Fruit fly (Drosophila melanogaster) whole organism, embryonic: ENCODE results near the gene CG33269.

Source experiments
- Bdp1 ChIP-seq: fragments of 200-800 bp; sonication (Bioruptor generic); optimal IDR thresholded peaks from 3 replicates; lab custom pipeline; 2016; ENCODE audit warnings: missing biosample characterization, missing genetic modification characterization
- BtbVII ChIP-seq: fragments of 200-800 bp; sonication (Bioruptor generic); optimal IDR thresholded peaks from 3 replicates; lab custom pipeline; 2017; ENCODE audit warnings: missing biosample characterization, mild to moderate bottlenecking, missing genetic modification characterization
- CG12299 ChIP-seq: fragments of 200-800 bp; sonication (Bioruptor generic); optimal IDR thresholded peaks from 2 replicates; lab custom pipeline; 2018; ENCODE audit warnings: missing biosample characterization, mild to moderate bottlenecking, missing genetic modification characterization
- CG13775 ChIP-seq: fragments of 200-800 bp; sonication (Bioruptor generic); optimal IDR thresholded peaks from 3 replicates; lab custom pipeline; 2017; ENCODE audit warnings: missing biosample characterization, mild to moderate bottlenecking, missing genetic modification characterization
- CG14667 ChIP-seq: fragments of 200-800 bp; sonication (Bioruptor generic); IDR thresholded peaks from 2 replicates; pipeline ENCODE4 v1.3.6; 2022; ENCODE audit warnings: missing biosample characterization, missing genetic modification characterization
- CG14860 ChIP-seq: fragments of 200-800 bp; sonication (Bioruptor generic); IDR thresholded peaks from 3 replicates; pipeline ENCODE4 v1.3.6; 2022; ENCODE audit warnings: missing biosample characterization, missing genetic modification characterization; ENCODE audit not compliant: partially characterized antibody
- CG1529 ChIP-seq: fragments of 200-800 bp; sonication (Bioruptor generic); optimal IDR thresholded peaks from 3 replicates; lab custom pipeline; 2018; ENCODE audit warnings: missing biosample characterization, missing genetic modification characterization
- CG17186 ChIP-seq: fragments of 200-800 bp; sonication (Bioruptor generic); optimal IDR thresholded peaks from 3 replicates; lab custom pipeline; 2017; ENCODE audit warnings: missing biosample characterization, missing genetic modification reagents, missing genetic modification characterization
- CG17568 ChIP-seq: fragments of 200-800 bp; sonication (Bioruptor generic); optimal IDR thresholded peaks from 2 replicates; lab custom pipeline; 2018; ENCODE audit warnings: missing biosample characterization, mild to moderate bottlenecking, missing genetic modification characterization, moderate library complexity
- CG1792 ChIP-seq: fragments of 200-800 bp; sonication (Bioruptor generic); optimal IDR thresholded peaks from 2 replicates; lab custom pipeline; 2016; ENCODE audit warnings: missing biosample characterization, missing genetic modification characterization
- CG4730 ChIP-seq: fragments of 200-800 bp; sonication (Bioruptor generic); IDR thresholded peaks from 2 replicates; pipeline ENCODE4 v1.3.6; 2022; ENCODE audit warnings: missing biosample characterization, missing genetic modification characterization
- CG4820 ChIP-seq: fragments of 200-800 bp; sonication (Bioruptor generic); optimal IDR thresholded peaks from 3 replicates; lab custom pipeline; 2016; ENCODE audit warnings: missing biosample characterization, missing genetic modification characterization
- CG5245 ChIP-seq: fragments of 200-800 bp; sonication (Bioruptor generic); optimal IDR thresholded peaks from 3 replicates; lab custom pipeline; 2016; ENCODE audit warnings: missing biosample characterization, missing genetic modification characterization
- CG5953 ChIP-seq: fragments of 200-800 bp; sonication (Bioruptor generic); IDR thresholded peaks from 2 replicates; pipeline ENCODE4 v1.3.6; 2022; ENCODE audit warnings: missing biosample characterization, missing genetic modification characterization
- CG6254 ChIP-seq: fragments of 200-800 bp; sonication (Bioruptor generic); optimal IDR thresholded peaks from 3 replicates; lab custom pipeline; 2017; ENCODE audit warnings: mild to moderate bottlenecking, missing biosample characterization, missing genetic modification reagents, missing genetic modification characterization
- CG6791 ChIP-seq: fragments of 200-800 bp; sonication (Bioruptor generic); IDR thresholded peaks from 3 replicates; pipeline ENCODE4 v1.3.6; 2022; ENCODE audit warnings: missing biosample characterization, missing genetic modification characterization; ENCODE audit not compliant: partially characterized antibody
- CG9817 ChIP-seq: fragments of 200-800 bp; sonication (Bioruptor generic); optimal IDR thresholded peaks from 2 replicates; lab custom pipeline; 2018; ENCODE audit warnings: missing biosample characterization, mild to moderate bottlenecking, missing genetic modification characterization, moderate library complexity
- Deaf1 ChIP-seq: fragments of 200-800 bp; optimal IDR thresholded peaks from 3 replicates; lab custom pipeline; 2019; ENCODE audit warnings: missing biosample characterization, mild to moderate bottlenecking, missing genetic modification characterization, moderate library complexity
- Dref ChIP-seq: fragments of 200-800 bp; sonication (Bioruptor generic); IDR thresholded peaks from 2 replicates; pipeline ENCODE4 v1.3.6; 2022; ENCODE audit warnings: missing biosample characterization, missing genetic modification characterization
- E2f2 ChIP-seq: fragments of 200-800 bp; sonication (Bioruptor generic); IDR thresholded peaks from 2 replicates; pipeline ENCODE4 v1.3.6; 2022; ENCODE audit warnings: missing biosample characterization, missing genetic modification characterization
- GATAe ChIP-seq: fragments of 200-800 bp; sonication (Bioruptor generic); conservative IDR thresholded peaks from 2 replicates; pipeline ENCODE4 v1.3.6; 2022; ENCODE audit warnings: missing biosample characterization, missing genetic modification characterization
- Gug ChIP-seq: fragments of 200-800 bp; sonication (Bioruptor generic); IDR thresholded peaks from 4 replicates; pipeline ENCODE4 v1.3.6; 2022; ENCODE audit warnings: missing biosample characterization, missing genetic modification characterization
- Jarid2 ChIP-seq: fragments of 200-800 bp; sonication (Bioruptor generic); optimal IDR thresholded peaks from 3 replicates; lab custom pipeline; 2017; ENCODE audit warnings: mild to moderate bottlenecking, missing biosample characterization, missing genetic modification reagents, missing genetic modification characterization
- NC2β ChIP-seq: fragments of 200-800 bp; sonication (Bioruptor generic); optimal IDR thresholded peaks from 2 replicates; lab custom pipeline; 2016; ENCODE audit warnings: missing biosample characterization, missing genetic modification characterization
- Sry-δ ChIP-seq: fragments of 200-800 bp; sonication (Bioruptor generic); optimal IDR thresholded peaks from 2 replicates; lab custom pipeline; 2016; ENCODE audit warnings: missing biosample characterization, missing genetic modification characterization
- Ssrp ChIP-seq: fragments of 200-800 bp; sonication (Bioruptor generic); optimal IDR thresholded peaks from 2 replicates; lab custom pipeline; 2018; ENCODE audit warnings: missing biosample characterization, mild to moderate bottlenecking, missing genetic modification characterization, moderate library complexity
- TFAM ChIP-seq: fragments of 200-800 bp; sonication (Bioruptor generic); optimal IDR thresholded peaks from 2 replicates; lab custom pipeline; 2017; ENCODE audit warnings: missing biosample characterization, missing genetic modification characterization, inconsistent platforms
- cg ChIP-seq: fragments of 200-800 bp; sonication (Bioruptor generic); optimal IDR thresholded peaks from 3 replicates; lab custom pipeline; 2019; ENCODE audit warnings: missing biosample characterization, mild to moderate bottlenecking, missing genetic modification characterization, moderate library complexity
- chinmo ChIP-seq: fragments of 200-800 bp; sonication (Bioruptor generic); IDR thresholded peaks from 4 replicates; pipeline ENCODE4 v1.3.6; 2022; ENCODE audit warnings: missing biosample characterization, missing genetic modification characterization; ENCODE audit not compliant: partially characterized antibody
- crp ChIP-seq, 2 experiments: fragments of 200-800 bp; sonication (Bioruptor generic); optimal IDR thresholded peaks; 2 replicates in 1 of 2; 3 replicates in 1 of 2; lab custom pipeline; 2017; ENCODE audit warnings: missing biosample characterization in 2 of 2, missing genetic modification characterization in 2 of 2, mild to moderate bottlenecking in 1 of 2, moderate library complexity in 1 of 2
- disco-r ChIP-seq: fragments of 200-800 bp; sonication (Bioruptor generic); optimal IDR thresholded peaks from 2 replicates; lab custom pipeline; 2016; ENCODE audit warnings: missing biosample characterization, missing genetic modification characterization
- ewg ChIP-seq: fragments of 200-800 bp; sonication (Bioruptor generic); optimal IDR thresholded peaks from 3 replicates; lab custom pipeline; 2017; ENCODE audit warnings: mild to moderate bottlenecking, missing biosample characterization, missing genetic modification reagents, missing genetic modification characterization
- grn ChIP-seq: fragments of 200-800 bp; sonication (Bioruptor generic); optimal IDR thresholded peaks from 3 replicates; lab custom pipeline; 2017; ENCODE audit warnings: missing biosample characterization, missing genetic modification characterization
- hb ChIP-seq: fragments of 200-800 bp; sonication (Bioruptor generic); IDR thresholded peaks from 3 replicates; pipeline ENCODE4 v1.3.6; 2022; ENCODE audit warnings: missing biosample characterization, missing genetic modification characterization; ENCODE audit not compliant: partially characterized antibody
- hbn ChIP-seq: fragments of 200-800 bp; sonication (Bioruptor generic); IDR thresholded peaks from 2 replicates; pipeline ENCODE4 v1.3.6; 2022; ENCODE audit warnings: missing biosample characterization, missing genetic modification characterization; ENCODE audit not compliant: partially characterized antibody
- hkb ChIP-seq, 2 experiments: fragments of 200-800 bp in 1 of 2; fragments of >200 bp in 1 of 2; sonication (Bioruptor generic) in 1 of 2; IDR thresholded peaks in 1 of 2; optimal IDR thresholded peaks in 1 of 2; 2 replicates each; pipeline versions ENCODE4 v1.3.6 to Lab custom; 2017 to 2022; ENCODE audit warnings: missing biosample characterization in 1 of 2, missing genetic modification characterization in 1 of 2
- ind ChIP-seq: fragments of 200-800 bp; sonication (Bioruptor generic); optimal IDR thresholded peaks from 3 replicates; lab custom pipeline; 2016; ENCODE audit warnings: missing biosample characterization, missing genetic modification characterization
- knrl ChIP-seq: fragments of 200-800 bp; sonication (Bioruptor generic); IDR thresholded peaks from 3 replicates; pipeline ENCODE4 v1.3.6; 2022; ENCODE audit warnings: missing biosample characterization, missing genetic modification characterization; ENCODE audit not compliant: partially characterized antibody
- lab ChIP-seq: fragments of 200-800 bp; sonication (Bioruptor generic); optimal IDR thresholded peaks from 3 replicates; lab custom pipeline; 2017; ENCODE audit warnings: missing biosample characterization, missing genetic modification characterization, mild to moderate bottlenecking, moderate library complexity, missing genetic modification reagents
- peb ChIP-seq: fragments of 200-800 bp; sonication (Bioruptor generic); IDR thresholded peaks from 2 replicates; pipeline ENCODE4 v1.3.6; 2022; ENCODE audit warnings: missing biosample characterization, missing genetic modification characterization
- prd ChIP-seq, 3 experiments: fragments of >200 bp in 2 of 3; fragments of 200-800 bp in 1 of 3; sonication (Bioruptor generic) in 1 of 3; optimal IDR thresholded peaks in 2 of 3; IDR thresholded peaks in 1 of 3; 2 replicates in 2 of 3; 3 replicates in 1 of 3; pipeline versions ENCODE4 v1.3.6 to Lab custom; 2017 to 2022; ENCODE audit warnings: missing biosample characterization in 1 of 3, missing genetic modification characterization in 1 of 3
- pros ChIP-seq: fragments of 200-800 bp; sonication (Bioruptor generic); optimal IDR thresholded peaks from 3 replicates; lab custom pipeline; 2019; ENCODE audit warnings: missing biosample characterization, mild to moderate bottlenecking, missing genetic modification characterization, moderate library complexity
- sna ChIP-seq: fragments of 200-800 bp; sonication (Bioruptor generic); IDR thresholded peaks from 2 replicates; pipeline ENCODE4 v1.3.6; 2022; ENCODE audit warnings: missing biosample characterization, missing genetic modification characterization; ENCODE audit not compliant: partially characterized antibody
- stc ChIP-seq: fragments of 200-800 bp; sonication (Bioruptor generic); IDR thresholded peaks from 2 replicates; pipeline ENCODE4 v1.3.6; 2022; ENCODE audit warnings: missing biosample characterization, missing genetic modification characterization
- tio ChIP-seq: fragments of 200-800 bp; sonication (Bioruptor generic); optimal IDR thresholded peaks from 2 replicates; lab custom pipeline; 2017; ENCODE audit warnings: missing biosample characterization, missing genetic modification characterization, inconsistent platforms
- trem ChIP-seq: fragments of 200-800 bp; optimal IDR thresholded peaks from 3 replicates; lab custom pipeline; 2019; ENCODE audit warnings: missing biosample characterization, mild to moderate bottlenecking, missing genetic modification characterization, moderate library complexity
- unc-4 ChIP-seq: fragments of 200-800 bp; sonication (Bioruptor generic); IDR thresholded peaks from 2 replicates; pipeline ENCODE4 v1.3.6; 2022; ENCODE audit warnings: missing biosample characterization, missing genetic modification characterization; ENCODE audit not compliant: partially characterized antibody
- wor ChIP-seq: fragments of 200-800 bp; sonication (Bioruptor generic); IDR thresholded peaks from 2 replicates; pipeline ENCODE4 v1.3.6; 2022; ENCODE audit warnings: missing biosample characterization, missing genetic modification characterization

Gene CG33269

DNA sequence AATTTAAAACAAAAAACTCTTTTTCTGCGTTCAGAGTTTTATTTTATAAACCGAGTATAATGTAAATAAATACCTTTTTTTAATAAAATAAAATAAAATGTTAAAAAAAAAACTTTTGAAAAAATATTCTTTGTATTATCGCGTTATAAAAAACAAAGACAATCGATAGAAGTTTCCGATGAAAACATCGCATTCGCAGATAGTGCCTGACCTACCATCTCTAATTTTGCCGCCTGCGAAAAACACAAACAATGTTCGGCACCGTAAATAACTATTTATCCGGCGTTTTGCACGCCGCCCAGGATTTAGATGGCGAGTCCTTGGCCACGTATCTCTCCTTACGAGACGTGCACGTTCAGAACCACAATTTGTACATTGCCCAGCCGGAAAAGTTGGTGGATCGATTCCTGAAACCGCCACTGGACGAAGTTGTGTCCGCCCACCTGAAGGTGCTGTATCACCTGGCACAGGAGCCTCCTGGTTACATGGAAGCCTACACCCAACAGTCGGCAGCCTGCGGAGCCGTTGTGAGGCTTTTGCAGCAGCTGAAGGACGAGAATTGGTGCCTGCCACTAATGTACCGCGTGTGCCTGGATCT is 44.3 kb upstream of the CG33269 start, which contains the start of gene PCID2 (continued):
- TF ChIP-seq TFAM (GFP tag; lab: Kevin White, UChicago) (no peak), Bdp1 (no peak), wor (GFP tag; lab: Robert Waterston, UW) (no peak), CG6254 (GFP tag; lab: Kevin White, UChicago) (no peak), chinmo (GFP tag; lab: Robert Waterston, UW) (0 out of 4 replicates have a peak, but pooled peaks have one; percentile 71), trem (tag; lab: Kevin White, UChicago) (no peak), lab (GFP tag; lab: Kevin White, UChicago) (no peak), CG4730 (GFP tag; lab: Robert Waterston, UW) (no peak), hb (GFP tag; lab: Robert Waterston, UW) (peak; percentile 69), CG9817 (tag; lab: Kevin White, UChicago) (no peak), Ssrp (tag; lab: Kevin White, UChicago) (no peak), CG5245 (GFP tag; lab: Kevin White, UChicago) (no peak), CG13775 (GFP tag; lab: Kevin White, UChicago) (no peak), cg (no peak), Gug (GFP tag; lab: Robert Waterston, UW) (no peak), hkb (optimal IDR thresholded peaks at IDR 0.05; lab: Kevin White, UChicago) (no peak), hkb (GFP tag; IDR thresholded peaks at IDR 0.05; lab: Robert Waterston, UW) (no peak), crp (GFP tag; optimal IDR thresholded peaks at IDR 0.05; lab: Kevin White, UChicago) (no peak), CG12299 (no peak), GATAe (no peak), CG14860 (GFP tag; lab: Robert Waterston, UW) (peak; percentile 60; the same call in 2 of the 3 replicates), CG14667 (GFP tag; lab: Robert Waterston, UW) (no peak), prd (optimal IDR thresholded peaks at IDR 0.05; lab: Kevin White, UChicago) (no peak), prd (GFP tag; IDR thresholded peaks at IDR 0.05; lab: Robert Waterston, UW) (no peak), Jarid2 (GFP tag; lab: Kevin White, UChicago) (no peak), CG6791 (GFP tag; lab: Robert Waterston, UW) (peak; percentile 77), CG17568 (no peak), CG1529 (no peak), Dref (GFP tag; lab: Robert Waterston, UW) (peak; percentile 74), CG17186 (no peak), CG1792 (no peak), disco-r (GFP tag; lab: Kevin White, UChicago) (no peak), hbn (peak; percentile 73), Deaf1 (tag; lab: Kevin White, UChicago) (no peak), stc (no peak), grn (GFP tag; lab: Kevin White, UChicago) (no peak), unc-4 (GFP tag; lab: Robert Waterston, UW) (peak; percentile 77), tio (GFP tag; lab: Kevin White, UChicago) (no peak), NC2β (GFP tag; lab: Kevin White, UChicago) (no peak), CG4820 (no peak), peb (no peak), BtbVII (no peak), E2f2 (GFP tag; lab: Robert Waterston, UW) (peak; percentile 53; the same call in 1 of the 2 replicates), knrl (GFP tag; lab: Robert Waterston, UW) (peak; percentile 79), ewg (GFP tag; lab: Kevin White, UChicago) (no peak), sna (GFP tag; lab: Robert Waterston, UW) (peak; percentile 80), pros (GFP tag; lab: Kevin White, UChicago) (no peak), ind (GFP tag; lab: Kevin White, UChicago) (no peak), Sry-δ (GFP tag; lab: Kevin White, UChicago) (peak; percentile 77), CG5953 (GFP tag; lab: Robert Waterston, UW) (no peak)
